Worm (Caenorhabditis elegans): ENCODE results near the gene cku-70.

DNA sequence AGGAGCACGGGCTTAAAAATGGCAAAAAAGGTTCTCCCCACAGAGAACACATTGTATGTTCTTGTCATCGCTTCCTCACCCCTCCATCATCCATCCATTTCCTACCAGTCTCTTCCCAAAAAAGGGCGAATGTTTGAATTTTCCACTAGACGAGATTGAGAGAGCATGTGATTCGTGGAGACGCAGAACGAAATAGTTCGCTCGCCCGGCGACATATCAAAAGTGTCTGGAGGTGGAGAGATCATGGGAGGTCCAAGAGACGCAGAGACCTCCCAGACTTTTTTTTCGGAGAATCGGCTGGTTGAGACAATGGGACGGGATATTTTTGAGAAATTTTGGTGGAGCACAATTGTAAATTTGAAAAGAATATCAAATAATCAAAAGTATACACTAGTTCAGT lies 53.7 kb downstream of the cku-70 start:
- TF ChIP-seq snpc-4 (tag; optimal IDR thresholded peaks at IDR 0.05) (no peak), nhr-77 (tag; optimal IDR thresholded peaks at IDR 0.05) (no peak), pqm-1 (tag; optimal IDR thresholded peaks at IDR 0.05) (no peak), nhr-28 (tag; optimal IDR thresholded peaks at IDR 0.05) (no peak), ceh-16 (tag; optimal IDR thresholded peaks at IDR 0.05) (no peak), unc-39 (tag; optimal IDR thresholded peaks at IDR 0.05) (no peak)
